Worm (Caenorhabditis elegans): ENCODE results near the gene gsto-2.

gsto-2 gene

DNA sequence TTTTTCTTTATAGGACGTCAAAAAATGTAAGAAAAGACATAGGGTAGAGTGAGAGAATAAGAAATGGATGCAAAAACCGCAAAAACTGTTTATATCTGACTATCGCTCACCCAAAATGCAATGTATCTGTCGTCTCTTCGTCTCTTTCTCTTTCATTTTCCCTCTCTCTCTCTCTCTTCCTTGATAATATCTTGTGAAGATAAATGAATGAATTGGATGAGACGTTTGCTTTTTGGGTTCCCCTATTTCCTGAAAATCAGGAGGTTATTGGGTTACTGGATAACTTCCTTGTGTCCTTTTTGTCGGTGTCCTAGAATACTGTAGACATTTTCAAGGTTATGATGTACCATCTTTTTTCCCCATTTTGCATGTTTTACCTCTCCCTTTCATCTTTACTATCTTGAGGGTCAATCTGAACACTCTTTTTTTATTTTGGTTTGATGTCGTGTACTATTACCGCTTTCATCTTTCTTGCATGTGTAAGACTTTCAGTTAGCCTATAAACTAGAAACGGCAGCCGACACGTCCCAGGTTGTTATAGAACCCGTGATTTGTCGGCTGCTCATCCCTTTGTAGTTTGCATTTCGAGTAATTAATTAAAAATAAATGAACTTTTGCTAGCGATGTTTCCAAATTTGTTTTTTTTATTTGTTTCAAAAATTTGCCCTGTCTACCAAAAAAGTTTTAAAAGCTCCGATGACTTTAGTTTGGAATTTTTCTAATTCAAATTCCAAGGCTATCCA lies 21.0 kb downstream of the gsto-2 start:
- TF ChIP-seq W03F9.2 (tag; optimal IDR thresholded peaks at IDR 0.05) = no peak
- no peak for TF ChIP-seq dao-5 (tag; optimal IDR thresholded peaks at IDR 0.05)
- no peak for TF ChIP-seq him-1 (tag; optimal IDR thresholded peaks at IDR 0.05)

DNA sequence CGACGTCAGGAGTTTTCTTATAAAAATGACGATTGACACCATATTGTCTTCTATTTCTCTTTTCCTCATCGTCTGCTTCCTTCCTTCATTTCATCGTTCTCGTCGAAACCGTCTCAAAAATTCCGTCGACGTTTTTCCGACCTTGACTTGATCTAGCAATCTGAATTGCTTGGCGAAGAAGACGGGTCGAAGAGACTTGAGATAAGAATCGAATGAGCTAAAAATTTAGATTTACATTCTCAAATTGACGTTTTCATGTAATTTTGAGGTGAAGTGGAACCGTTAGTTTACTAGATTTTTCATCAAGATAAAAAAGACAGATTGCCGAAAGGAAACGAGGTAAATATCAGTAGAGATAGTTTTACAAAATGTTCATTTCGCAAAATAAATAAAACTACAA lies 23.0 kb downstream of the gsto-2 start:
- no peak for TF ChIP-seq dao-5 (tag; optimal IDR thresholded peaks at IDR 0.05)
- TF ChIP-seq him-1 (tag; optimal IDR thresholded peaks at IDR 0.05) = no peak
- TF ChIP-seq W03F9.2 (tag; optimal IDR thresholded peaks at IDR 0.05) = no peak

DNA sequence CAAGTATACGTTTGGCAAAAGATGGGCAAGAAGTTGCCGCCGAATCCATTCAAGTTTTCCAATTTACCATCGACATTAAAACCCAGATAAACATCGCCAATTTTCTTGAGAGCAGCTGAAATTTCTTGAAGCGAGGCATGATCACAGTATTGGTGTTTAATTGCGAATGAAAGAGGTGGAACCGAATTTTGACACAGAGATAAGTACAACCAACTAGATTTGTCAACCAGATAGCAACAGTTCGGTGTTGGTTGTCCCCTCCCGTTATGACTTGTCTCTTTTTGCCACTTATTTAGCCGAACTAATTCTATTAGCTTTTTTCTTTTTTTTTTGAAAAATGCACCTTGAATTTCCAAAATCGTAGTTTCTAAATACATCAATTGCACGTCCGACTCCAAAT lies 23.8 kb downstream of the gsto-2 start:
- TF ChIP-seq him-1 (tag; optimal IDR thresholded peaks at IDR 0.05) (no peak), dao-5 (tag; optimal IDR thresholded peaks at IDR 0.05) (no peak), W03F9.2 (tag; optimal IDR thresholded peaks at IDR 0.05) (no peak)

DNA sequence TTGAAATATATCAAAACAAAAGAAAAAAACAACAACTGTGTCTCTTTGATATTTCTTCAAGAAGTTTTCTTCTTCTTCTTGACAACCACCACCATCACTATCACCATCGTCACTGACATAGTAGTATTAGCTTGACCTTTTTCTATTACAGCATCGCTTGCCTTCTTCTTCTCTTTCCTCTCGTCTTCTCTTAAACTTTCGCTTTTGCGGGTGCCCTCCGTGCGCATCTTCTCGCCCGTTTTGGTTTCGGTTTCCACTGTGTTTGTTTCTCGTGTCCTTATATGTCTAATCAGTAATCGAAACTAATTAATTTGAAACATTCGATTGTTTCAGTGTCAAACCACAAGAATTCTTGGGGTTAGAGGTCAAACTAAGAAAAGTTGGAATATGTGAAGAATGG lies 24.8 kb downstream of the gsto-2 start:
- TF ChIP-seq W03F9.2 (tag; optimal IDR thresholded peaks at IDR 0.05) = no peak
- TF ChIP-seq dao-5 (tag; optimal IDR thresholded peaks at IDR 0.05) = no peak
- no peak for TF ChIP-seq him-1 (tag; optimal IDR thresholded peaks at IDR 0.05)

DNA sequence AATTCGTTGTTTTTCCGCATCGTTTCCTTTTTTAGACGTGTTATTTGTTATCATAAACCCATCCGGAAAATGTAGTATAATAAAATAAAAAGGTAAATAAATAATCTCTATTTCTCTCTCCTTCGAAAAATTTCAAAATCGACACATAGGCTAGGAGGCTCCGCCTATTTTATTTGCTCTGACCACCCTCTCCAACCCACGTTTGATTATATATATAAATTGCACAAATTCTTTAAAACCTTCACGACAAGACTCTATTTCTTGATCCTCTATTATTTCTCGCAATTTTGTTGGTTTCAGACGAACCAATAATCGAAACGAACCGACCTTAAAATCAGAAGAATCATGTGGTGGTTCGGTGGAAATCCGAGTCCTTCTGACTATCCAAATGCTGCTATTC lies 26.2 kb downstream of the gsto-2 start, which contains the start of gene doxa-1:
Gene doxa-1 (plus strand): TSS at position 301 of the 400 bp plus-strand sequence.
- TF ChIP-seq dao-5 (tag; optimal IDR thresholded peaks at IDR 0.05) = no peak
- no peak for TF ChIP-seq W03F9.2 (tag; optimal IDR thresholded peaks at IDR 0.05)
- TF ChIP-seq him-1 (tag; optimal IDR thresholded peaks at IDR 0.05) = no peak

DNA sequence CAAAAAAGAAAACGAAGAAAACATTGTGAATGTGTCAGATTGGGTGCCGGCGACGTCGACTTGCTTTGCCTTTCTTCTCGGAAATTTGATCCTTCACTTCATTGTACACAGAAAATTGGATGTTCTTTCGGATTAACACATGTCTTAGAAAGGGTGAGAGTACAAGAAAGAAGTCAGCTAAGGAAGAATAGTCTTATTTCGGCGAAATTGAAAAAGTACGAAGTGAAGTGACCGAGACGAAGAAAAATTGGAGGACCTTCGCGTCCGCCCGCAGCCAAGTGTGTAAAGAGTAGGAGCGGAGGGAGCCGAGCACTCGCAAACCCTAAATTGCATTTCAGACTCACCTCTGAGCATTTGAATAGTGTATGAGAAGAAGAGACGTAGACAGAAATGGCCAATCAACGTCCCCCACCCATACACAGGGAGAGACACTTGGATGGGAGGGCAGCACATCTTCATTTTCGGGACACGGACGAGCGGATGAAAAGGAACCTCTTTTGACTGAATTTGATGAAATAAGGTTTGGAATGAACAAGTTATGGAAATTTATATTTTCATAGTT lies 34.1 kb downstream of the gsto-2 start, which contains the start of gene glr-1:
Gene glr-1 (minus strand): TSS at position 51 of the 562 bp plus-strand sequence.
- TF ChIP-seq him-1 (tag; optimal IDR thresholded peaks at IDR 0.05) (no peak), dao-5 (tag; optimal IDR thresholded peaks at IDR 0.05) (no peak), W03F9.2 (tag; optimal IDR thresholded peaks at IDR 0.05) (no peak)

DNA sequence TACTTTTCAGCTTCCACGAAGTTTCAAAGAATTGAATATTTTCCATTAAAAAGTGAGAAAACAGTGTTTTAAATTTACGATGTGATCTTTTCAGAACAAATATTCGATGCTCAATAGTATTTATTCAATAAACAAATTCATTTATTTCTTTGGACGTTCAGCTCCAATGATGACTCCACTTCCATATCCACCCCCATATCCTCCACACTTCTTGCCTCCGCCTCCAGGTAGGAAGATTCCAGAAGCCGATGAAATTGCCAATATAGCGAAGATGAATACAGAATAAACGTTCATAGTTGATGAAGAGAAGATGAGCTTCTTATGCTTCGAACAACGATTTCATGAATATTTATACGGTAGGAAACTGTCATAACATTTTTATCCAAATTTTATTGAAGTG lies 34.6 kb downstream of the gsto-2 start, which contains the start of gene fip-3:
Gene fip-3 (minus strand): TSS at position 294 of the 400 bp plus-strand sequence.
- TF ChIP-seq W03F9.2 (tag; optimal IDR thresholded peaks at IDR 0.05) (no peak), him-1 (tag; optimal IDR thresholded peaks at IDR 0.05) (no peak), dao-5 (tag; optimal IDR thresholded peaks at IDR 0.05) (no peak)

DNA sequence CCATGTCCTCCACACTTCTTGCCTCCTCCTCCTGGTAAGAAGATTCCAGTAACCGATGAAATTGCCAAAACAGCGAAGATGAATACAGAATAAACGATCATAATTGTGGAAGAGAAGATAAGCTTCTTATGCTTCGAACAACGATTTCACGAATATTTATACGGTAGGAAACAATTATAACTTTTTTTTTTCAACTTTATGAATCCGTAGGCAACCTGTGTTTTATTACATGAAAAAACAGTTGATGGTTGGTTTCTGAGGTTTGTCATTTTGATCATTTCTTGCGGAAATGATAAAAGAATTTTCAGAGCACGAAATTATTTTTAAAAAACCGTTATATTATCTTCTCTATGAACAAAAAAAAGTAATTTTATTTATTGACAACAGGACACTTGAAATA lies 36.3 kb downstream of the gsto-2 start, which contains the start of gene fipr-16:
Gene fipr-16 (minus strand): TSS at position 101 of the 400 bp plus-strand sequence.
- no peak for TF ChIP-seq him-1 (tag; optimal IDR thresholded peaks at IDR 0.05)
- no peak for TF ChIP-seq dao-5 (tag; optimal IDR thresholded peaks at IDR 0.05)
- no peak for TF ChIP-seq W03F9.2 (tag; optimal IDR thresholded peaks at IDR 0.05)

DNA sequence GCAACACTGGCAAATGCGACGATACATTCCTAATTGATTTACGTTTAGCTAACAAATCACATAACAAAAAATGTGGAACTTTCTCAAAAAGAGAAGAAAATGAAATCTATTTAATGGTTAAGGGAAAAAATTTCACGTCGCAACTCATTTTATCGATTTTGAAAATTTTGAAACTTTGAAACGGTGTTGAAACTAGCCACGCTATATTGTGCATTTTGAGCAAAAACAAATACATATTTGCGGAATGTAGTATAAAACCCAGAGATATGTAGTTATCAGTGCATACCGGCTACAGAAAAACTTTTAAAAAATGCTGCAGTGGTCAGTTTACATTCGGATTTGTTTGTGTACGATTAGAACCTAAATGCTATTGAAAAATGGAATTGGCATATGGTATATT lies 39.0 kb downstream of the gsto-2 start, which contains the start of gene C06E1.7:
Gene C06E1.7 (minus strand): TSS at position 101 of the 400 bp plus-strand sequence.
- TF ChIP-seq W03F9.2 (tag; optimal IDR thresholded peaks at IDR 0.05) (no peak), dao-5 (tag; optimal IDR thresholded peaks at IDR 0.05) (no peak), him-1 (tag; optimal IDR thresholded peaks at IDR 0.05) (no peak)

DNA sequence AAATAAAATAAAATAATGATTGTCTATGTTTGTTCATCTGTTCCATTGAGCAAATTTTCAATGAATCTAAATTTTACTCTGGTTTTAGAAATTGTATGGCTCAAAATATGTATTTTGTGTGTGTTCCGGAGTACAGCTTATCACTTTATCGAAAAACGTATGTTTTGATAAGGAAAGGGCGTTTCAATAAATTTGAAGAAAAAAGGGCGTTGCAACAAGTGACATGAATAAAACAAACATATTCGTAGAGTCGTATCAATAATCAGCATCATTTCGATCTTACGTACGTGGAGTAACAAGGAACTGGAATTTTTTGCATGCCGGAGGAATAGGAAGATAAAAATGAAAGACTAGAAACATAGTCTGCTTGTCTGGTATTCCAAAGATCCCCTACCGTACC lies 39.5 kb downstream of the gsto-2 start:
- TF ChIP-seq him-1 (tag; optimal IDR thresholded peaks at IDR 0.05) (no peak), W03F9.2 (tag; optimal IDR thresholded peaks at IDR 0.05) (no peak), dao-5 (tag; optimal IDR thresholded peaks at IDR 0.05) (no peak)

DNA sequence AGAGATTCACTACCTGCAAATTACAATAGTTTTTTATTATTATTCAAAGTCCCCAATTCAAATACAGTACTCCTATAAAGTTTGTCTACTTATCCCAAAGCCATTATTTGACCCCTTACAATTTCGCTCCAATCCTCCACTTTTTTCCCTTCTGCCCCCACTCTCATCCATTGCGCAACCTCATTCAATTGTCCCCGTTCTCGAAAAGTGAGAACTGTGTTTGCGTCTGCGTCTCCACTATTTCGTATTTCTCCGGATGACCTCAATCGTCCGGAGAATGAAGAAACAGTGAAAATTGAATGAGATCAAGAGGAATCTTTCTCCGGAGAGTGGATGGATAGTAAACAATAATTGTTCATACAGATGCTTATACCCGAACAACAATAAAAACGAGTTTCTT lies 42.1 kb downstream of the gsto-2 start:
- TF ChIP-seq dao-5 (tag; optimal IDR thresholded peaks at IDR 0.05) = no peak
- no peak for TF ChIP-seq him-1 (tag; optimal IDR thresholded peaks at IDR 0.05)
- TF ChIP-seq W03F9.2 (tag; optimal IDR thresholded peaks at IDR 0.05) = no peak

DNA sequence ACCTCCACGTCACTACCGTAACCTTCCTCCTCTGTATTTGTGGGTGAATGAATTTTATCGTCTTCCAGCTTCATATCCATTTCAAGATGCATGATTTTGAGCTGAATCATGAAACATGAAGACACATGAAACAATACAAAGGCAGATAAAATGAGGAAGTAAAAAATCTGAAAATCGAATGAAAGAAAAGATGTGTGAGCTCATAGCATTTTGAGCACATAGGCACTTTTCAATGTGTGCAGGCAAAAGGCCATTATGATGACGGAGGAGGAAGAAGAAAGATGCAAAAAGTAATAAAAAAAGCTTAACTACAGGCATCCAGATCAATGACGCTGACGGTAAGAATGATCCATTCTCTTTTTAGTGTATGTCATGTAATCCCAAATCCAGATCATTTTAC lies 43.2 kb downstream of the gsto-2 start, which contains the start of gene ztf-30:
Gene ztf-30 (minus strand): TSS at position 101 of the 400 bp plus-strand sequence.
- no peak for TF ChIP-seq W03F9.2 (tag; optimal IDR thresholded peaks at IDR 0.05)
- TF ChIP-seq dao-5 (tag; optimal IDR thresholded peaks at IDR 0.05) = no peak
- TF ChIP-seq him-1 (tag; optimal IDR thresholded peaks at IDR 0.05) = no peak

DNA sequence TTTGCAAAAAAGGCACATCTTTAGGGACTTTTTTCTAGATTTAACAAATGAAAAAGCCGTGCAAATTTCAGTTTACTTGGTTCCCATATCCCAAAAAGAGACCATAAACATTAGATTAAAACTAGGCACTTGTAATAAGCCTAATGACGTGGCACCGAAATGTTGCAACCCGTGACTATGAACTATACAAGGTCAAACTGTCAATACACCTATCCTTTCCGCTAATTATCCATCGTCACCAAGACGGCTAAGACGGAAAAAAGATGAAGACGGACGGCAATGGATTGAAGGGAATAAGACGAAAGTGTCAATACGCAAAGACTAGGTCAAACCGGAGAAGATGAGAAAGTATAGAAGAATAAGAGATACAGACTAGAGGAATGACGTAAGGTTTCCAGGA lies 44.4 kb downstream of the gsto-2 start:
- TF ChIP-seq W03F9.2 (tag; optimal IDR thresholded peaks at IDR 0.05) (no peak), dao-5 (tag; optimal IDR thresholded peaks at IDR 0.05) (no peak), him-1 (tag; optimal IDR thresholded peaks at IDR 0.05) (no peak)

DNA sequence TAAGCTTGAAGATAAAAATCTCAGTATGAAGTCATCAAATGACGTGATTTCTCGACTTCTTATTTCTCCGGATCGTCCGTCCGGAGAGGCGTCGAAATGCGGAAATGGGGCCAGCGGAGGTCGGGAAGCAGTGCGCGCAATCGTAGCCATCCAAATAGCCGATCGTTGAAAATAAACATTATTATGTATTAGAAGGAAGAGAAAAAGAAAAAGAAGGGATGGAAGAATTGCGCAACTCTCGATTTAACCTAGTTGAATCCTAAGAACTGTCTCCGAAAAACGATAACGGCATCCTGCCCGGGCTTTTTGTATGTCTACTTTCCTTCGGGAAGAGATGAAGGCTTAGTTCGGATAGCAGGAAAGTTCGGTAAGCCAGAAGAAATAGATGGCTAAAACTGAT lies 47.6 kb downstream of the gsto-2 start:
- TF ChIP-seq W03F9.2 (tag; optimal IDR thresholded peaks at IDR 0.05) (no peak), him-1 (tag; optimal IDR thresholded peaks at IDR 0.05) (no peak), dao-5 (tag; optimal IDR thresholded peaks at IDR 0.05) (no peak)

Data from whole organism, L4/young adult.